Worm (Caenorhabditis elegans): ENCODE results near the gene F58E2.3.

ce11 chrIV:3482195-3482959, 15.1 kb downstream of the F58E2.3 start, which contains the start of gene srz-82:
- TF ChIP-seq madf-8 (GFP tag; conservative IDR thresholded peaks at IDR 0.05) (no peak), ama-1 (optimal IDR thresholded peaks at IDR 0.05) (no peak), ama-1 (GFP tag; optimal IDR thresholded peaks at IDR 0.05) (no peak), dpff-1 (tag; optimal IDR thresholded peaks at IDR 0.05) (no peak), egrh-3 (GFP tag; IDR thresholded peaks at IDR 0.05) (no peak), lir-1 (GFP tag; conservative IDR thresholded peaks at IDR 0.05) (no peak), T07F8.4 (tag; optimal IDR thresholded peaks at IDR 0.05) (no peak), ceh-91 (GFP tag; IDR thresholded peaks at IDR 0.05) (no peak), F49E8.2 (tag; optimal IDR thresholded peaks at IDR 0.05; ENCODE audit: insufficient read depth) (no peak), Y67H2A.10 (GFP tag; conservative IDR thresholded peaks at IDR 0.05) (no peak), F57C9.4 (tag; optimal IDR thresholded peaks at IDR 0.05) (no peak), ceh-100 (GFP tag; IDR thresholded peaks at IDR 0.05) (no peak), sea-2 (GFP tag; IDR thresholded peaks at IDR 0.05) (no peak), F23B12.7 (tag; optimal IDR thresholded peaks at IDR 0.05; ENCODE audit: insufficient read depth) (no peak)
